Worm (Caenorhabditis elegans) whole organism, late embryonic: ENCODE data around the gene capg-2.

Experiments
- Y22D7AL.16 ChIP-seq: sonication (generic microtip); optimal IDR thresholded peaks from 2 replicates; lab custom pipeline; 2016; ENCODE audit warnings: missing genetic modification characterization, missing compliant biosample characterization
- ama-1 ChIP-seq: fragments of 150-350 bp; optimal IDR thresholded peaks from 2 replicates; lab custom pipeline; 2014
- ceh-24 ChIP-seq: sonication (generic microtip); optimal IDR thresholded peaks from 2 replicates; lab custom pipeline; 2016; ENCODE audit warnings: mild to moderate bottlenecking, missing genetic modification characterization, missing compliant biosample characterization
- ets-4 ChIP-seq: sonication (generic microtip); optimal IDR thresholded peaks from 2 replicates; lab custom pipeline; 2016; ENCODE audit warnings: missing genetic modification characterization, missing compliant biosample characterization
- nfya-1 ChIP-seq: sonication (generic microtip); optimal IDR thresholded peaks from 2 replicates; lab custom pipeline; 2017; ENCODE audit warnings: missing genetic modification characterization, mild to moderate bottlenecking, missing compliant biosample characterization, antibody characterized with exemption, moderate library complexity
- pha-4 ChIP-seq: fragments of 150-350 bp; optimal IDR thresholded peaks from 2 replicates; lab custom pipeline; 2018; ENCODE audit warnings: missing biosample characterization, missing genetic modification reagents, missing genetic modification characterization
- sdc-2 ChIP-seq: sonication (generic microtip); optimal IDR thresholded peaks from 2 replicates; lab custom pipeline; 2016; ENCODE audit warnings: missing genotype, missing genetic modification characterization, missing compliant biosample characterization

- TF ChIP-seq Y22D7AL.16 (tag; lab: Kevin White, UChicago) (no peak), nfya-1 (tag; lab: Kevin White, UChicago) (no peak), pha-4 (tag; lab: Kevin White, UChicago) (no peak), sdc-2 (tag; lab: Kevin White, UChicago) (no peak), ama-1 (no peak), ceh-24 (tag; lab: Kevin White, UChicago) (no peak), ets-4 (no peak)
These were observed 16.9 kb downstream of the capg-2 start, which contains the start of gene rskd-1 for ce11 chrV:12288577-12288976.
